Worm (Caenorhabditis elegans): ENCODE results near the gene atf-7.

- TF ChIP-seq elt-1 (tag; optimal IDR thresholded peaks at IDR 0.05) (no peak), nhr-25 (tag; optimal IDR thresholded peaks at IDR 0.05) (no peak), ztf-4 (tag; optimal IDR thresholded peaks at IDR 0.05) (no peak), snpc-4 (tag; optimal IDR thresholded peaks at IDR 0.05) (no peak), egl-27 (tag; optimal IDR thresholded peaks at IDR 0.05) (no peak), fos-1 (tag; optimal IDR thresholded peaks at IDR 0.05) (no peak), pha-4 (tag; optimal IDR thresholded peaks at IDR 0.05) (no peak), ceh-82 (tag; optimal IDR thresholded peaks at IDR 0.05) (no peak), elt-3 (tag; optimal IDR thresholded peaks at IDR 0.05) (no peak), nhr-77 (tag; optimal IDR thresholded peaks at IDR 0.05) (no peak), R02D3.7 (tag; optimal IDR thresholded peaks at IDR 0.05) (no peak), lin-15B (tag; optimal IDR thresholded peaks at IDR 0.05) (no peak), ama-1 (optimal IDR thresholded peaks at IDR 0.05) (peak; percentile 12), lin-39 (tag; optimal IDR thresholded peaks at IDR 0.05) (no peak)
These were observed 23.9 kb downstream of the atf-7 start, which contains the start of gene ifet-1 for ce11 chrIII:4474908-4475307.
